Worm (Caenorhabditis elegans) whole organism, L4 larva: Measurements from ENCODE around the gene F58B4.6.

Source experiments
- ceh-28 ChIP-seq: fragments of 150-350 bp; optimal IDR thresholded peaks from 2 replicates; lab custom pipeline; 2014; ENCODE audit warnings: missing biosample characterization, missing genetic modification reagents, missing genetic modification characterization
- daf-12 ChIP-seq: fragments of 150-350 bp; optimal IDR thresholded peaks from 2 replicates; lab custom pipeline; 2014; ENCODE audit warnings: missing biosample characterization, missing genetic modification reagents, missing genetic modification characterization
- ztf-7 ChIP-seq: fragments of 150-350 bp; optimal IDR thresholded peaks from 2 replicates; lab custom pipeline; 2014; ENCODE audit warnings: missing biosample characterization, missing genetic modification characterization

- TF ChIP-seq daf-12 (tag; lab: Kevin White, UChicago) (no peak), ceh-28 (no peak), ztf-7 (tag; lab: Kevin White, UChicago) (no peak)
These were observed 16.3 kb downstream of the F58B4.6 start, which contains the start of gene F17C11.26 for ce11 chrV:10941150-10941549.
